Worm (Caenorhabditis elegans): ENCODE results near the gene ceh-20.

The ceh-20 gene

ce11 chrIII:6931896-6932295 lies 47.8 kb upstream of the ceh-20 start, which contains the start of gene byn-1 (continued):
- TF ChIP-seq lin-54 (GFP tag; optimal IDR thresholded peaks at IDR 0.05) (peak; percentile 24), sdz-38 (tag; optimal IDR thresholded peaks at IDR 0.05) (no peak), snpc-3.4 (tag; optimal IDR thresholded peaks at IDR 0.05) (peak; percentile 32), ceh-79 (tag; optimal IDR thresholded peaks at IDR 0.05) (no peak), hlh-26 (GFP tag; conservative IDR thresholded peaks at IDR 0.05) (no peak), hrde-1 (tag; optimal IDR thresholded peaks at IDR 0.05; ENCODE audit: borderline replicate concordance) (peak; percentile 46), nhr-90 (tag; optimal IDR thresholded peaks at IDR 0.05) (no peak), C17E4.6 (GFP tag; IDR thresholded peaks at IDR 0.05) (no peak), snpc-1.3 (tag; optimal IDR thresholded peaks at IDR 0.05; ENCODE audit: insufficient read depth) (peak; percentile 12), zim-3 (tag; optimal IDR thresholded peaks at IDR 0.05) (no peak), tbp1 (GFP tag; optimal IDR thresholded peaks at IDR 0.05) (no peak), repo-1 (tag; optimal IDR thresholded peaks at IDR 0.05) (peak; percentile 5), snpc-4 (GFP tag; optimal IDR thresholded peaks at IDR 0.05) (no peak), snpc-4 (tag; optimal IDR thresholded peaks at IDR 0.05) (peak in 1 of 4 experiments; percentile 26), hmg-20 (GFP tag; IDR thresholded peaks at IDR 0.05) (no peak), unc-62 (GFP tag; optimal IDR thresholded peaks at IDR 0.05) (no peak), pbrm-1 (GFP tag; IDR thresholded peaks at IDR 0.05) (no peak), B0336.3 (GFP tag; IDR thresholded peaks at IDR 0.05) (peak; percentile 82), madf-6 (GFP tag; IDR thresholded peaks at IDR 0.05) (peak; percentile 56), akir-1 (GFP tag; optimal IDR thresholded peaks at IDR 0.05) (no peak), ama-1 (optimal IDR thresholded peaks at IDR 0.05) (no peak), ama-1 (GFP tag; optimal IDR thresholded peaks at IDR 0.05) (peak in 1 of 2 experiments; percentile 26), egl-44 (GFP tag; IDR thresholded peaks at IDR 0.05) (no peak), Y56A3A.18 (GFP tag; IDR thresholded peaks at IDR 0.05) (peak; percentile 35; the same call in 1 of the 2 replicates), nfya-2 (GFP tag; IDR thresholded peaks at IDR 0.05) (no peak), F22D6.2 (tag; optimal IDR thresholded peaks at IDR 0.05) (no peak), snpc-1.1 (tag; optimal IDR thresholded peaks at IDR 0.05; ENCODE audit: insufficient read depth) (peak; percentile 9), F37B4.10 (GFP tag; IDR thresholded peaks at IDR 0.05) (no peak), tlf-1 (GFP tag; optimal IDR thresholded peaks at IDR 0.05) (peak; percentile 35), lin-26 (GFP tag; IDR thresholded peaks at IDR 0.05) (no peak), nhr-80 (tag; optimal IDR thresholded peaks at IDR 0.05) (no peak), hsf-1 (GFP tag; IDR thresholded peaks at IDR 0.05) (peak; percentile 69), F39B2.1 (GFP tag; IDR thresholded peaks at IDR 0.05) (no peak), B0261.1 (tag; optimal IDR thresholded peaks at IDR 0.05) (no peak), F49E8.2 (tag; optimal IDR thresholded peaks at IDR 0.05; ENCODE audit: insufficient read depth) (peak; percentile 12), F57C9.4 (tag; optimal IDR thresholded peaks at IDR 0.05) (no peak)

ce11 chrIII:6935269-6936017 lies 44.2 kb upstream of the ceh-20 start, which contains the start of the genes F57B9.8 and coq-2:
Gene F57B9.8, minus strand, starts transcription at chrIII:6935319.
Gene coq-2, plus strand, starts transcription at chrIII:6935967.
- no peak for TF ChIP-seq hsf-1 (GFP tag; IDR thresholded peaks at IDR 0.05)

ce11 chrIII:6939523-6939922 lies 40.2 kb upstream of the ceh-20 start, which contains the start of gene F57B9.3:
Gene F57B9.3, plus strand, starts transcription at chrIII:6939823.
- no peak for TF ChIP-seq cebp-1 (GFP tag; IDR thresholded peaks at IDR 0.05)
- TF ChIP-seq cebp-1 (tag; optimal IDR thresholded peaks at IDR 0.05): peak; percentile 78
- no peak for TF ChIP-seq hlh-26 (GFP tag; conservative IDR thresholded peaks at IDR 0.05)
- TF ChIP-seq B0261.1 (tag; optimal IDR thresholded peaks at IDR 0.05): no peak
- TF ChIP-seq repo-1 (tag; optimal IDR thresholded peaks at IDR 0.05): no peak

All from whole organism, young adult.